Worm (Caenorhabditis elegans): ENCODE data around the gene damt-1.

DNA sequence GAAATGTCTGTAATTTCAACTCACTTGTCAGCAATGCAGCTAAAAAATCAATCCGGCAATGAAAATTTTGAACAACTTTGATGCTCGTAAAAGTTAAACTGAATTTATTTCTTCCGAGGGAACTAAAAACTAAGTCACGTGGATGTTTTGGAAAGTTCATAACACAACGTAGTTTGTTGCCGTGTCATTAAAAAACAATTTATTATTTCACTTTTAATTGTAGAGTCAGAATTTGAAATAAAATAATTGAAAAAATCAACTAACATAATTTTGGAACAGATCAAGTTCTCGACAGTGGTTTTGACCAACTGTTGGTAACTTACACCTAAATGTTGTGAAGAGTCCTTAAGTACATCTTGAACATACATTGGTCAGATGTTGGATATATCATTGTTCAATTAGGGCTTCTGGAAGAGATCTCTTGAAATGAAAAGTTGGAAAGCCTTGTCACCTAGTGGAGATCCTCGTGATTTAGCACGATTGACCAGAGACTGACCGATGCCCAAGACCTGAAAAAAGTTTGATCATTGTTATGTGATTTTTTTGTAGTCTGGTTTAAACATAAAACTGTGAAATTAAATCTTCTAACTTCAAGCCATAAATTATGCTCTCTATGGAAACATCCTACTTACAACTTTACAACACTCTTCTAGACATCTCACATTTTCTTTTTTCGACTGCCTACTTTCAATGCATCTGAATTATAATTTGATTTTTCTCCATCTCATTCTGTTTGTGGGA, 10.6 kb downstream of the damt-1 start, which contains the start of the genes C18A3.7 and C18A3.11:
- no peak for TF ChIP-seq ham-2 (GFP tag; optimal IDR thresholded peaks at IDR 0.05)
- TF ChIP-seq nhr-76 (tag; optimal IDR thresholded peaks at IDR 0.05), result no peak
- no peak for TF ChIP-seq nhr-28 (tag; optimal IDR thresholded peaks at IDR 0.05)
- TF ChIP-seq pha-4 (tag; optimal IDR thresholded peaks at IDR 0.05), result no peak
- TF ChIP-seq elt-3 (tag; optimal IDR thresholded peaks at IDR 0.05), result no peak
- TF ChIP-seq mep-1 (tag; optimal IDR thresholded peaks at IDR 0.05), result no peak
- no peak for TF ChIP-seq unc-62 (GFP tag; optimal IDR thresholded peaks at IDR 0.05)
- no peak for TF ChIP-seq snpc-4 (tag; optimal IDR thresholded peaks at IDR 0.05)
- no peak for TF ChIP-seq ztf-11 (tag; optimal IDR thresholded peaks at IDR 0.05)
- TF ChIP-seq unc-120 (tag; optimal IDR thresholded peaks at IDR 0.05; ENCODE audit: poor library complexity, severe bottlenecking), result no peak
